Worm (Caenorhabditis elegans) whole organism, L3 larva: ENCODE measurements around the gene npr-35.

ENCODE experiments used
- ceh-16 ChIP-seq: sonication (generic microtip); optimal IDR thresholded peaks from 2 replicates; lab custom pipeline; 2017; ENCODE audit warnings: missing biosample characterization, missing genetic modification characterization
- ceh-9 ChIP-seq: sonication (generic microtip); optimal IDR thresholded peaks from 2 replicates; lab custom pipeline; 2018; ENCODE audit warnings: missing biosample characterization, missing genetic modification characterization
- eor-1 ChIP-seq, 2 experiments: fragments of 150-350 bp; optimal IDR thresholded peaks; 2 replicates each; lab custom pipeline; 2014 to 2018; ENCODE audit warnings: missing biosample characterization in 2 of 2, missing genetic modification characterization in 2 of 2
- fos-1 ChIP-seq: fragments of 150-350 bp; optimal IDR thresholded peaks from 2 replicates; lab custom pipeline; 2014; ENCODE audit warnings: missing biosample characterization, missing genetic modification characterization
- nhr-11 ChIP-seq: fragments of 150-350 bp; optimal IDR thresholded peaks from 2 replicates; lab custom pipeline; 2014; ENCODE audit warnings: missing biosample characterization, missing genetic modification characterization
- nhr-237 ChIP-seq: fragments of 150-350 bp; optimal IDR thresholded peaks from 2 replicates; lab custom pipeline; 2014; ENCODE audit warnings: missing biosample characterization, missing genetic modification characterization
- nhr-25 ChIP-seq: sonication (generic microtip); optimal IDR thresholded peaks from 2 replicates; lab custom pipeline; 2017; ENCODE audit warnings: missing biosample characterization, missing genetic modification characterization
- nhr-43 ChIP-seq: sonication (generic microtip); optimal IDR thresholded peaks from 2 replicates; lab custom pipeline; 2016; ENCODE audit warnings: mild to moderate bottlenecking, missing genetic modification characterization, missing compliant biosample characterization; ENCODE audit not compliant: poor library complexity, severe bottlenecking
- nhr-76 ChIP-seq: fragments of 150-350 bp; sonication (generic microtip); optimal IDR thresholded peaks from 5 replicates; lab custom pipeline; 2014; ENCODE audit warnings: missing biosample characterization, missing genetic modification characterization
- pha-4 ChIP-seq: fragments of 150-350 bp; optimal IDR thresholded peaks from 2 replicates; lab custom pipeline; 2014; ENCODE audit warnings: missing biosample characterization, missing genetic modification reagents, missing genetic modification characterization
- snpc-4 ChIP-seq: fragments of 150-350 bp; optimal IDR thresholded peaks from 2 replicates; lab custom pipeline; 2014; ENCODE audit warnings: missing biosample characterization, missing genetic modification characterization
- unc-62 ChIP-seq: fragments of 150-350 bp; sonication (generic microtip); optimal IDR thresholded peaks from 4 replicates; lab custom pipeline; 2014; ENCODE audit warnings: missing biosample characterization, missing genetic modification reagents, missing genetic modification characterization
- zag-1 ChIP-seq: fragments of 150-350 bp; optimal IDR thresholded peaks from 2 replicates; lab custom pipeline; 2014; ENCODE audit warnings: missing biosample characterization, missing genetic modification characterization

DNA sequence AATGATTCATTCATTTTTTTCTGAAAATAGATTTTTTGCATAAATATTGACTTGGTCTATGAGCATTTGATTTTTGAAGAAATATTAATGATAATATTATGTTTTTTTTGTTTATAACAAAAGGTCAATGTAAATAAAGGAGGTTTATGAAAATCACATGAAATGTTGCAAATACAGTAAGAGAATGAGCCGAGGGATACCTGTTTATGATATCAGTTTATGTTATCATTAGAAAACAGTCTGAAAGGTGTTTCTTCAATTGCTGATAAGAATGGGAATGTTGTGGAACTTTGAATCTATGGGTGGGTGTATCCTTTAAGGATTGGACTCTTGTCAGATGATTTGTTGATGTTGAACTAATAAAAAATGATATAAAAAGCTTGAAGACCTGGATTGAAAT is 9.5 kb upstream of the npr-35 start:
- TF ChIP-seq pha-4 (no peak), unc-62 (GFP tag; lab: Kevin White, UChicago) (no peak), nhr-25 (tag; lab: Kevin White, UChicago) (no peak), fos-1 (tag; lab: Kevin White, UChicago) (no peak), nhr-76 (no peak), ceh-16 (tag; lab: Kevin White, UChicago) (no peak), nhr-11 (tag; lab: Kevin White, UChicago) (no peak), nhr-237 (tag; lab: Kevin White, UChicago) (no peak), eor-1 (tag; optimal IDR thresholded peaks at IDR 0.05; lab: Kevin White, UChicago) (no peak), ceh-9 (no peak), snpc-4 (tag; lab: Kevin White, UChicago) (no peak), nhr-43 (tag; lab: Kevin White, UChicago) (no peak), zag-1 (tag; lab: Kevin White, UChicago) (no peak)
